Fruit fly (Drosophila melanogaster) whole organism, adult: Measurements from ENCODE around the gene Ddx56.

Experiments
- CG11617 ChIP-seq: fragments of 200-800 bp; sonication (Bioruptor generic); optimal IDR thresholded peaks from 2 replicates; lab custom pipeline; 2017; ENCODE audit warnings: mild to moderate bottlenecking, missing biosample characterization, missing genetic modification reagents, missing genetic modification characterization
- CG33017 ChIP-seq: fragments of 200-800 bp; sonication (Bioruptor generic); optimal IDR thresholded peaks from 2 replicates; lab custom pipeline; 2018; ENCODE audit warnings: missing biosample characterization, mild to moderate bottlenecking, missing genetic modification characterization, moderate library complexity
- Crg-1 ChIP-seq: fragments of 200-800 bp; sonication (Bioruptor generic); optimal IDR thresholded peaks from 2 replicates; lab custom pipeline; 2016; ENCODE audit warnings: missing biosample characterization, missing genetic modification characterization
- Hr96 ChIP-seq: fragments of 200-800 bp; sonication (Bioruptor generic); optimal IDR thresholded peaks from 2 replicates; lab custom pipeline; 2016; ENCODE audit warnings: missing biosample characterization, missing genetic modification characterization
- cic ChIP-seq: fragments of 200-800 bp; sonication (Bioruptor generic); optimal IDR thresholded peaks from 2 replicates; lab custom pipeline; 2017; ENCODE audit warnings: missing biosample characterization, mild to moderate bottlenecking, missing genetic modification characterization, moderate library complexity
- kay ChIP-seq: fragments of 200-800 bp; sonication (Bioruptor generic); peaks from one replicate; lab custom pipeline; 2016; ENCODE audit warnings: missing biosample characterization, missing genetic modification characterization, borderline replicate concordance

DNA sequence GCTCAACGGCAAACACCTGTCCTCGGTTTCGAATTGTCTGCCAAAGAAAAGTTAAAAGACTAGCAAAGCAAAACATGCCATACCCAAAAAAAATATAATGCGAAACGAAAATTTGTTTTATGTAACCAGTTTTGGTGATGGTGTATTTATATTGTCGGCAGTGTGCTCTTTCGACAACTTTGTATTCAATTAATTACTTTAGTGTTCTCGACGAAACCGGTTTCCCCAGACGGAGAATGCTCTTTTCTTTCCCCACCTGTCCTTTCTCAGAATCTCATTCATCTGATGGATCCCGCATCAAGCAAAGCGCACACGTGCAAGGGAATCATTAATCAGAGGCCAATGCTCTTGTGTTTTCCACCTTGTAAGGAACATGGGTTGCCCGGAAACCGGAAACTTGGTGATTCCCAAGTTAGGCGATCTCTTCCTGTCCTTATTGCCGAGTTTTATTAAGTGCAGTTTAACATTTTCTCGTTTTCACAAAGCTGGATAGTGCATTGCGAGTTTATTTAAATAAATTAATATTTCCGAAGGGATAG is 9.3 kb downstream of the Ddx56 start:
- TF ChIP-seq CG11617 (GFP tag; lab: Kevin White, UChicago) = no peak
- no peak for TF ChIP-seq CG33017 (tag; lab: Kevin White, UChicago)
- no peak for TF ChIP-seq cic (GFP tag; lab: Kevin White, UChicago)
- TF ChIP-seq Crg-1 = no peak
- TF ChIP-seq kay (GFP tag; lab: Kevin White, UChicago) = no peak
- TF ChIP-seq Hr96 (GFP tag; lab: Kevin White, UChicago) = no peak
